Fruit fly (Drosophila melanogaster): ENCODE measurements around the gene CG5402.

Gene CG5402

DNA sequence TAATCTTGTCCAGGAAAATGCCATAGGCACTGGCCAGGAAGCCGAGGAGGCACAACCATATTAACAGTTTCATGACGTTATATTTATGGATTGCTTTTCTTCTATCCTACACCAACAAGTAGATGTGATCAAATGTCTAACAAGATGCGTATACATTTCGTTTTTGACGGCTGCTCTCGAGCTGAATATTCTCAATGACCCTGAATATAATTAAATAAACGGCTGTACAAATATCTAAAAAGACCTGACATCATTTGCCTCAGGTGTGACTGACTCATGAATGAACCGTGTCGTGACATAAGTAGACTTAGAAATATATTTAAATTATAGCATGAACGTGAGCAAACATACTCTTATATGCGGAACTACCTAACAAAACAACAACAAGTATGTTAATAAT is at the start of gene CG5402:
Gene CG5402, minus strand, starts transcription at position 101 of the 400 bp plus-strand sequence.
- TF ChIP-seq klu (GFP tag; IDR thresholded peaks at IDR 0.05) (no peak), Trl (optimal IDR thresholded peaks at IDR 0.05) (no peak), Trl (GFP tag; optimal IDR thresholded peaks at IDR 0.05) (no peak), CG33557 (GFP tag; optimal IDR thresholded peaks at IDR 0.05) (no peak)

DNA sequence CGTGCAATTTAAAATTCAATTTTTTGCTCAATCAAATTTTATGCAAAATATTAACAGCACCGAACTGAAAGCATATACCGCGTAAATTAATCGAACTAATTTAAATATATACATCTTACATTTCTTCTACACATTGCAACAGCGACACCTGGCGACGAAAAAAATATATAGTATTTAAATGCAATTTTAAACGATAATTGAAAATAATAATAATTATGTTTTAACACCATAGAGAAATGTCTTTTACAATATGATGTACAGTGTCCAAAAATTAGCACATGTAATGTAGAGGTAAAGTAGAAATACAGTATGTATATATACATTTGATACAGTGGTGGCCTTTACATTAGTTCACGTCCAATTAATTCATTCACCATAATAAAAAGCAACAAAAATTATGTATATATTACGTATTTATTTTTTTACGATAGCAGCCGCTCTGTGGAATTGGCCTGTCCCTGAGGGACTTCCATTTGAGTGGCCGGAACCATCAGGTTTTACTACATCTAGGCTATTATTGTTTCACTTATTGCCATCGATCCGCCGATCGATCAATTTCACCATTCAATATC is 44.7 kb upstream of the CG5402 start:
- TF ChIP-seq CG9932 (GFP tag; IDR thresholded peaks at IDR 0.05) (peak; percentile 23; the same call in 1 of the 2 replicates), pan (optimal IDR thresholded peaks at IDR 0.05) (no peak), pan (GFP tag; optimal IDR thresholded peaks at IDR 0.05 in 1 of 2, IDR thresholded peaks at IDR 0.05 in 1 of 2) (peak in 1 of 2 experiments; percentile 13), stwl (tag; optimal IDR thresholded peaks at IDR 0.05) (peak; percentile 56), Bgb (GFP tag; IDR thresholded peaks at IDR 0.05; ENCODE audit: partially characterized antibody) (peak; percentile 77), so (GFP tag; IDR thresholded peaks at IDR 0.05) (0 out of 3 replicates have a peak, but pooled peaks have one; percentile 25), phol (tag; optimal IDR thresholded peaks at IDR 0.05) (peak; percentile 4), CG34422 (GFP tag; IDR thresholded peaks at IDR 0.05) (no peak), CG12391 (tag; optimal IDR thresholded peaks at IDR 0.05) (peak; percentile 31), prd (optimal IDR thresholded peaks at IDR 0.05) (no peak), prd (GFP tag; IDR thresholded peaks at IDR 0.05) (0 out of 3 replicates have a peak, but pooled peaks have one; percentile 6), jigr1 (GFP tag; IDR thresholded peaks at IDR 0.05) (peak; percentile 46; the same call in 1 of the 3 replicates), Ptx1 (GFP tag; IDR thresholded peaks at IDR 0.05) (peak; percentile 40; the same call in 1 of the 2 replicates), CG15073 (GFP tag; optimal IDR thresholded peaks at IDR 0.05) (peak; percentile 96), zen (tag; optimal IDR thresholded peaks at IDR 0.05) (peak; percentile 24), CG14860 (GFP tag; IDR thresholded peaks at IDR 0.05; ENCODE audit: partially characterized antibody) (no peak; the same call in 2 of the 3 replicates), CG2712 (tag; optimal IDR thresholded peaks at IDR 0.05) (peak; percentile 58), inv (GFP tag; IDR thresholded peaks at IDR 0.05; ENCODE audit: partially characterized antibody) (peak; percentile 40; the same call in 1 of the 2 replicates), Neu2 (GFP tag; optimal IDR thresholded peaks at IDR 0.05; ENCODE audit: borderline replicate concordance) (no peak), Ssrp (tag; optimal IDR thresholded peaks at IDR 0.05) (peak; percentile 9), Ravus (GFP tag; IDR thresholded peaks at IDR 0.05) (no peak), CG13287 (GFP tag; IDR thresholded peaks at IDR 0.05; ENCODE audit: partially characterized antibody) (peak; percentile 44; the same call in 1 of the 2 replicates), vnd (GFP tag; IDR thresholded peaks at IDR 0.05; ENCODE audit: partially characterized antibody) (peak; percentile 51; the same call in 1 of the 3 replicates), Sox102F (GFP tag; optimal IDR thresholded peaks at IDR 0.05) (peak; percentile 3), CG7963 (GFP tag; IDR thresholded peaks at IDR 0.05; ENCODE audit: partially characterized antibody) (0 out of 3 replicates have a peak, but pooled peaks have one; percentile 14), repo (GFP tag; optimal IDR thresholded peaks at IDR 0.05) (no peak), sens (GFP tag) (peak; percentile 58), knrl (GFP tag; IDR thresholded peaks at IDR 0.05; ENCODE audit: partially characterized antibody) (peak; percentile 76), CG6791 (GFP tag; IDR thresholded peaks at IDR 0.05; ENCODE audit: partially characterized antibody) (peak; percentile 52; the same call in 1 of the 3 replicates), trem (tag; optimal IDR thresholded peaks at IDR 0.05) (peak; percentile 1), Abd-B (GFP tag; optimal IDR thresholded peaks at IDR 0.05) (peak; percentile 28), Myb (GFP tag; optimal IDR thresholded peaks at IDR 0.05) (no peak), CG42726 (GFP tag; IDR thresholded peaks at IDR 0.05; ENCODE audit: partially characterized antibody) (0 out of 2 replicates have a peak, but pooled peaks have one; percentile 40), hb (GFP tag; IDR thresholded peaks at IDR 0.05; ENCODE audit: partially characterized antibody) (0 out of 3 replicates have a peak, but pooled peaks have one; percentile 19), CG4282 (GFP tag; optimal IDR thresholded peaks at IDR 0.05) (no peak), pita (GFP tag; optimal IDR thresholded peaks at IDR 0.05) (peak; percentile 22), Dek (tag; optimal IDR thresholded peaks at IDR 0.05) (peak; percentile 16), bbx (GFP tag; IDR thresholded peaks at IDR 0.05; ENCODE audit: partially characterized antibody) (peak; percentile 44; the same call in 1 of the 2 replicates), Xrp1 (GFP tag; IDR thresholded peaks at IDR 0.05) (0 out of 2 replicates have a peak, but pooled peaks have one; percentile 11), Rfx (GFP tag; IDR thresholded peaks at IDR 0.05) (peak; percentile 23; the same call in 1 of the 2 replicates), amos (GFP tag; IDR thresholded peaks at IDR 0.05; ENCODE audit: partially characterized antibody) (peak; percentile 69), slbo (GFP tag; IDR thresholded peaks at IDR 0.05) (peak; percentile 10; the same call in 1 of the 2 replicates)

All from whole organism, embryonic.